Worm (Caenorhabditis elegans): ENCODE results near the gene snap-29.

Gene snap-29

DNA sequence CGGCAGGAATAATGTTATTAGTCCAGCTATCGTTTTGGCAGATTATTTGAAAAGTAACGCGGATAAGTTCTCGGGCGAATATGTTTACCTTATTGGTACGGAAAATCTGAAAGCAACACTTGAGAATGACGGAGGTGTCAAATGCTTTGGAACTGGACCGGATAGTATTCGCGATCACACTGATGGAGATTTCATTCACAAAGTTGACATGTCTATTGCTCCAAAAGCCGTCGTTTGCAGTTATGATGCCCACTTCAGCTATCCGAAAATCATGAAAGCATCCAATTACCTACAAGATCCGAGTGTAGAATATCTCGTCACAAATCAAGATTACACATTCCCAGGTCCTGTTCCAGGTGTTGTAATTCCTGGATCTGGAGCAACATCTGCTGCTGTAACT, 2.7 kb upstream of the snap-29 start:
- no peak for TF ChIP-seq F26F4.8 (GFP tag; conservative IDR thresholded peaks at IDR 0.05)
- TF ChIP-seq unc-62 (GFP tag; optimal IDR thresholded peaks at IDR 0.05 in 1 of 2) = peak in 1 of 2 experiments; percentile 91
- TF ChIP-seq unc-62 (tag; optimal IDR thresholded peaks at IDR 0.05) = no peak
- peak; percentile 81 for TF ChIP-seq aha-1 (tag)
- no peak for TF ChIP-seq sdz-12 (GFP tag; optimal IDR thresholded peaks at IDR 0.05)
- TF ChIP-seq snpc-4 (tag; optimal IDR thresholded peaks at IDR 0.05) = no peak

DNA sequence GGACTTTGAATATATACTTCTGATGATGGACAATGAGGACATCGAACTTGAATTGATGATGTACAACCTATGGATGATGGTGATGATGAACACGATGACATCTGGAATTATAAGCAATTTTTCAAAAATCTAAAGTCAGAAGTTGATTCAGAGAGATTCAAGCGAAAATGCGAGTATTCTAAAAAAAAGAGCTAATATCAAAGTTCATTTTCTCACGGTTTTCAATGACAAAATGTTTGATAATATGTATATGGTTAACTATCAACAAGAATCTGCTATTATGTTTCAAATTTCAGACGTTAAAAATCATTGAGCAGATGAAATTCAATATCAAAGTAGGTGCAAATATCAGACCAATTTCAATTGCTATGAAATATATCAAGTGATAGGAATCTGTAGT, 3.9 kb downstream of the snap-29 start, which contains the start of gene K02D10.4:
Gene K02D10.4, minus strand, starts transcription at position 101 of the 400 bp plus-strand sequence.
- no peak for TF ChIP-seq snpc-4 (tag; optimal IDR thresholded peaks at IDR 0.05)
- TF ChIP-seq aha-1 (tag) = peak; percentile 66
- no peak for TF ChIP-seq fos-1 (tag; optimal IDR thresholded peaks at IDR 0.05)

DNA sequence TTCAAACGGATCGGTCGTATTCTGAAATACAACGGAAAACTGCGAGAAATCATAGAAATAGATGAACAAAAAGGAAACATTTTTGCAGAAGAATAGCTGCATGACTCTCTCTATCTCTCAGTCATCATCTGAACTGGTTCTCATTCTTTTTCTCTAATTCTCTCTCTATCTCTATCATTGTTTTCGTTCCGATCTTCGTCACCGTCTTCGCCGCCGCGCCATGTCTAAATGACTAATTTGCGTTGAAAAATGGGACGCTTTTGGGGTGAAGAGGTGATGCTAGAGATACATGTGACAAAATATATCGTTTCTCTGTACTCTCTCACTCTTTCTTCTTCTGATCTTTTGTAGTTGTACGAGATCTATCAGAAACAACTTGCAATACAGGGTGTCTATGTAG, 4.4 kb downstream of the snap-29 start:
- no peak for TF ChIP-seq F37D6.2 (tag; optimal IDR thresholded peaks at IDR 0.05)
- no peak for TF ChIP-seq spr-3 (GFP tag; optimal IDR thresholded peaks at IDR 0.05)
- TF ChIP-seq mdl-1 (tag; optimal IDR thresholded peaks at IDR 0.05) = peak; percentile 49 to 89
- peak; percentile 33 for TF ChIP-seq dve-1 (tag; optimal IDR thresholded peaks at IDR 0.05; ENCODE audit: insufficient read depth)
- TF ChIP-seq hlh-11 (tag; optimal IDR thresholded peaks at IDR 0.05) = peak; percentile 89
- TF ChIP-seq unc-62 (GFP tag; optimal IDR thresholded peaks at IDR 0.05 in 1 of 2) = peak in 1 of 2 experiments; percentile 99
- TF ChIP-seq unc-62 (tag; optimal IDR thresholded peaks at IDR 0.05) = no peak
- no peak for TF ChIP-seq Y75B8A.6 (GFP tag; IDR thresholded peaks at IDR 0.05)
- peak; percentile 9 for TF ChIP-seq mes-2 (tag; optimal IDR thresholded peaks at IDR 0.05; ENCODE audit: poor library complexity, severe bottlenecking)
- no peak for TF ChIP-seq lin-29 (GFP tag; IDR thresholded peaks at IDR 0.05)
- peak; percentile 18 for TF ChIP-seq aha-1 (tag)
- peak in 1 of 2 experiments; percentile 43 for TF ChIP-seq lsy-2 (tag; optimal IDR thresholded peaks at IDR 0.05)
- peak; percentile 48 for TF ChIP-seq nhr-11 (tag; optimal IDR thresholded peaks at IDR 0.05)
- TF ChIP-seq daf-19 (GFP tag; conservative IDR thresholded peaks at IDR 0.05) = no peak
- no peak for TF ChIP-seq dpl-1 (GFP tag; optimal IDR thresholded peaks at IDR 0.05)
- peak; percentile 52 for TF ChIP-seq nhr-48 (tag; optimal IDR thresholded peaks at IDR 0.05)
- TF ChIP-seq mep-1 (tag; optimal IDR thresholded peaks at IDR 0.05) = peak; percentile 50
- TF ChIP-seq lin-1 (GFP tag; IDR thresholded peaks at IDR 0.05) = no peak
- TF ChIP-seq hlh-30 (tag; optimal IDR thresholded peaks at IDR 0.05; ENCODE audit: insufficient read depth) = peak; percentile 84
- TF ChIP-seq ceh-20 (GFP tag; IDR thresholded peaks at IDR 0.05) = 0 out of 2 replicates have a peak, but pooled peaks have one; percentile 8
- TF ChIP-seq mxl-3 (GFP tag; optimal IDR thresholded peaks at IDR 0.05) = peak; percentile 74
- peak; percentile 81 for TF ChIP-seq nhr-28 (tag; optimal IDR thresholded peaks at IDR 0.05)
- TF ChIP-seq dmd-6 (GFP tag; IDR thresholded peaks at IDR 0.05) = peak; percentile 45; the same call in 1 of the 2 replicates

DNA sequence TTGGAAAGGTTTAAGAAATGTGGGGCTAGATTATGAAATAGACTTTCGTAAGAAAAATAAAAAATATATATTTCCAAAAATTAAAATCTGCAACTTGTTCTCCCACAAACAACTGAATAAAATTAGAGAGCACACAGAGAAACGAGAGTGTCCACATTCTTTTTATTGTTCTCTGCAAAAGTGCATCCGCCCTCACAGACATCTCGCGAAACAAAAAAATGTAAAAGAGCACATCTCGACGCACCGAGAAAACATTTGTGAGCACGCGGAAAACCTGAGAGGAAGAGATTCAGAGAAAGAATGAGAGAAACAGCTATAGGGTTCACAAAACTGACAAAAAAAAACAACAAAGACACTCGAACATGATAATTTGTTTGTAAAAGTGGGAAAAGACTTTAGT, 6.0 kb downstream of the snap-29 start:
- TF ChIP-seq hlh-11 (tag; optimal IDR thresholded peaks at IDR 0.05) = peak; percentile 2
- TF ChIP-seq lin-39 (tag; optimal IDR thresholded peaks at IDR 0.05) = no peak
- TF ChIP-seq madf-9 (GFP tag; conservative IDR thresholded peaks at IDR 0.05) = no peak
- peak in 1 of 2 experiments; percentile 47 for TF ChIP-seq lsy-2 (tag; optimal IDR thresholded peaks at IDR 0.05)
- no peak for TF ChIP-seq ama-1 (optimal IDR thresholded peaks at IDR 0.05)
- TF ChIP-seq nhr-25 (tag; optimal IDR thresholded peaks at IDR 0.05; ENCODE audit: borderline replicate concordance, insufficient read depth) = no peak
- no peak for TF ChIP-seq unc-39 (tag; optimal IDR thresholded peaks at IDR 0.05)
- no peak for TF ChIP-seq madf-5 (GFP tag; IDR thresholded peaks at IDR 0.05)
- no peak for TF ChIP-seq nhr-10 (tag; optimal IDR thresholded peaks at IDR 0.05)
- TF ChIP-seq T26A8.4 (GFP tag; IDR thresholded peaks at IDR 0.05) = no peak
- peak in 1 of 2 experiments; percentile 4 for TF ChIP-seq daf-16 (GFP tag; optimal IDR thresholded peaks at IDR 0.05)
- no peak for TF ChIP-seq daf-16 (tag; optimal IDR thresholded peaks at IDR 0.05)
- no peak for TF ChIP-seq sdz-12 (GFP tag; optimal IDR thresholded peaks at IDR 0.05)
- no peak for TF ChIP-seq ZK337.2 (GFP tag; IDR thresholded peaks at IDR 0.05)
- TF ChIP-seq skn-1 (tag; optimal IDR thresholded peaks at IDR 0.05) = no peak
- TF ChIP-seq pha-4 (GFP tag; IDR thresholded peaks at IDR 0.05) = no peak
- no peak for TF ChIP-seq pha-4 (tag; optimal IDR thresholded peaks at IDR 0.05)
- TF ChIP-seq nhr-11 (tag; optimal IDR thresholded peaks at IDR 0.05) = peak; percentile 4
- TF ChIP-seq lir-3 (tag; optimal IDR thresholded peaks at IDR 0.05) = no peak
- no peak for TF ChIP-seq daf-8 (GFP tag; IDR thresholded peaks at IDR 0.05)
- no peak for TF ChIP-seq aha-1 (tag)
- TF ChIP-seq unc-62 (GFP tag; optimal IDR thresholded peaks at IDR 0.05 in 1 of 2) = peak in 1 of 2 experiments; percentile 93
- TF ChIP-seq unc-62 (tag; optimal IDR thresholded peaks at IDR 0.05) = no peak
- TF ChIP-seq jun-1 (tag; optimal IDR thresholded peaks at IDR 0.05) = no peak
- TF ChIP-seq mep-1 (tag; optimal IDR thresholded peaks at IDR 0.05) = no peak
- TF ChIP-seq ceh-28 (tag; optimal IDR thresholded peaks at IDR 0.05) = no peak
- no peak for TF ChIP-seq lin-13 (GFP tag; optimal IDR thresholded peaks at IDR 0.05)
- TF ChIP-seq mdl-1 (tag; optimal IDR thresholded peaks at IDR 0.05) = peak in 1 of 2 experiments; percentile 45
